Worm (Caenorhabditis elegans) whole organism, mixed stage, embryonic: Measurements from ENCODE around the gene T19D12.5.

ENCODE experiments used
- M03D4.4 ChIP-seq: sonication (generic microtip); optimal IDR thresholded peaks from 2 replicates; lab custom pipeline; 2017; ENCODE audit warnings: mild to moderate bottlenecking, missing genetic modification characterization, missing compliant biosample characterization
- bed-3 ChIP-seq: fragments of 200-800 bp; sonication (Bioruptor generic); optimal IDR thresholded peaks from 3 replicates; lab custom pipeline; 2018; ENCODE audit warnings: mild to moderate bottlenecking, missing genetic modification characterization, moderate library complexity, missing compliant biosample characterization
- blmp-1 ChIP-seq: fragments of 150-350 bp; optimal IDR thresholded peaks from 2 replicates; lab custom pipeline; 2014; ENCODE audit warnings: missing biosample characterization, missing genetic modification characterization
- ceh-39 ChIP-seq: fragments of 150-350 bp; optimal IDR thresholded peaks from 2 replicates; lab custom pipeline; 2014; ENCODE audit warnings: missing biosample characterization, missing genetic modification characterization
- ceh-43 ChIP-seq: fragments of 200-800 bp; sonication (Bioruptor generic); optimal IDR thresholded peaks from 2 replicates; lab custom pipeline; 2018; ENCODE audit warnings: mild to moderate bottlenecking, missing genetic modification characterization, moderate library complexity, missing compliant biosample characterization
- ceh-83 ChIP-seq: fragments of 200-800 bp; sonication (Bioruptor generic); optimal IDR thresholded peaks from 2 replicates; lab custom pipeline; 2018; ENCODE audit warnings: mild to moderate bottlenecking, missing genetic modification characterization, missing compliant biosample characterization
- ces-1 ChIP-seq: fragments of 150-350 bp; optimal IDR thresholded peaks from 2 replicates; lab custom pipeline; 2014; ENCODE audit warnings: missing biosample characterization, missing genetic modification reagents, missing genetic modification characterization
- cnd-1 ChIP-seq: fragments of 200-800 bp; sonication (Bioruptor generic); optimal IDR thresholded peaks from 2 replicates; lab custom pipeline; 2018; ENCODE audit warnings: mild to moderate bottlenecking, missing genetic modification characterization, missing compliant biosample characterization
- elt-1 ChIP-seq: sonication (generic microtip); optimal IDR thresholded peaks from 2 replicates; lab custom pipeline; 2017; ENCODE audit warnings: missing genetic modification characterization, mild to moderate bottlenecking, missing compliant biosample characterization, antibody characterized with exemption, moderate library complexity, borderline replicate concordance; ENCODE audit not compliant: insufficient read depth
- elt-3 ChIP-seq: fragments of 150-350 bp; optimal IDR thresholded peaks from 2 replicates; lab custom pipeline; 2014; ENCODE audit warnings: missing biosample characterization, missing genetic modification characterization
- flh-1 ChIP-seq: fragments of 200-800 bp; sonication (Bioruptor generic); optimal IDR thresholded peaks from 2 replicates; lab custom pipeline; 2018; ENCODE audit warnings: mild to moderate bottlenecking, missing genetic modification characterization, moderate library complexity, missing compliant biosample characterization
- ham-2 ChIP-seq: fragments of 200-800 bp; sonication (Bioruptor generic); optimal IDR thresholded peaks from 2 replicates; lab custom pipeline; 2018; ENCODE audit warnings: mild to moderate bottlenecking, missing genetic modification characterization, missing compliant biosample characterization
- hlh-1 ChIP-seq: fragments of 150-350 bp; optimal IDR thresholded peaks from 2 replicates; lab custom pipeline; 2014; ENCODE audit warnings: missing biosample characterization, missing genetic modification reagents, missing genetic modification characterization
- lin-13 ChIP-seq: fragments of 150-350 bp; optimal IDR thresholded peaks from 2 replicates; lab custom pipeline; 2014; ENCODE audit warnings: missing biosample characterization, missing genetic modification characterization
- lin-32 ChIP-seq: fragments of 200-800 bp; sonication (Bioruptor generic); optimal IDR thresholded peaks from 2 replicates; lab custom pipeline; 2018; ENCODE audit warnings: mild to moderate bottlenecking, missing genetic modification characterization, missing compliant biosample characterization
- lsy-2 ChIP-seq: fragments of 150-350 bp; optimal IDR thresholded peaks from 2 replicates; lab custom pipeline; 2014; ENCODE audit warnings: missing biosample characterization, missing genetic modification characterization
- mab-5 ChIP-seq: fragments of 150-350 bp; optimal IDR thresholded peaks from 2 replicates; lab custom pipeline; 2014; ENCODE audit warnings: missing biosample characterization, missing genetic modification characterization
- mep-1 ChIP-seq: fragments of 150-350 bp; optimal IDR thresholded peaks from 2 replicates; lab custom pipeline; 2017; ENCODE audit warnings: missing biosample characterization, missing genetic modification reagents, missing genetic modification characterization, inconsistent platforms
- mls-2 ChIP-seq: sonication (generic microtip); optimal IDR thresholded peaks from 2 replicates; lab custom pipeline; 2016; ENCODE audit warnings: mild to moderate bottlenecking, missing genetic modification characterization, moderate library complexity, missing compliant biosample characterization
- nhr-12 ChIP-seq: fragments of 150-350 bp; optimal IDR thresholded peaks from 2 replicates; lab custom pipeline; 2014; ENCODE audit warnings: missing biosample characterization, missing genetic modification characterization
- nhr-2 ChIP-seq: fragments of 150-350 bp; optimal IDR thresholded peaks from 2 replicates; lab custom pipeline; 2014; ENCODE audit warnings: missing biosample characterization, missing genetic modification characterization
- nhr-237 ChIP-seq: fragments of 150-350 bp; optimal IDR thresholded peaks from 2 replicates; lab custom pipeline; 2014; ENCODE audit warnings: missing biosample characterization, missing genetic modification characterization
- nhr-28 ChIP-seq: fragments of 150-350 bp; optimal IDR thresholded peaks from 2 replicates; lab custom pipeline; 2014; ENCODE audit warnings: missing biosample characterization, missing genetic modification characterization
- nhr-76 ChIP-seq: sonication (generic microtip); optimal IDR thresholded peaks from 2 replicates; lab custom pipeline; 2017; ENCODE audit warnings: missing biosample characterization, missing genetic modification characterization
- pha-4 ChIP-seq: fragments of 150-350 bp; optimal IDR thresholded peaks from 2 replicates; lab custom pipeline; 2018; ENCODE audit warnings: missing biosample characterization, missing genetic modification reagents, missing genetic modification characterization
- sem-2 ChIP-seq: fragments of 200-800 bp; sonication (Bioruptor generic); optimal IDR thresholded peaks from 2 replicates; lab custom pipeline; 2018; ENCODE audit warnings: mild to moderate bottlenecking, missing genetic modification characterization, missing compliant biosample characterization
- sptf-1 ChIP-seq: sonication (generic microtip); optimal IDR thresholded peaks from 2 replicates; lab custom pipeline; 2017; ENCODE audit warnings: mild to moderate bottlenecking, missing genetic modification characterization, moderate library complexity, missing compliant biosample characterization
- tbx-8 ChIP-seq: fragments of 200-800 bp; sonication (Bioruptor generic); optimal IDR thresholded peaks from 2 replicates; lab custom pipeline; 2018; ENCODE audit warnings: mild to moderate bottlenecking, missing genetic modification characterization, moderate library complexity, missing compliant biosample characterization
- unc-39 ChIP-seq: fragments of 150-350 bp; optimal IDR thresholded peaks from 2 replicates; lab custom pipeline; 2014; ENCODE audit warnings: missing biosample characterization, missing genetic modification characterization
- zip-8 ChIP-seq: fragments of 150-350 bp; optimal IDR thresholded peaks from 2 replicates; lab custom pipeline; 2014; ENCODE audit warnings: missing biosample characterization, missing genetic modification characterization
- ztf-11 ChIP-seq: fragments of 150-350 bp; optimal IDR thresholded peaks from 2 replicates; lab custom pipeline; 2014; ENCODE audit warnings: missing biosample characterization, missing genetic modification characterization

The T19D12.5 gene

DNA sequence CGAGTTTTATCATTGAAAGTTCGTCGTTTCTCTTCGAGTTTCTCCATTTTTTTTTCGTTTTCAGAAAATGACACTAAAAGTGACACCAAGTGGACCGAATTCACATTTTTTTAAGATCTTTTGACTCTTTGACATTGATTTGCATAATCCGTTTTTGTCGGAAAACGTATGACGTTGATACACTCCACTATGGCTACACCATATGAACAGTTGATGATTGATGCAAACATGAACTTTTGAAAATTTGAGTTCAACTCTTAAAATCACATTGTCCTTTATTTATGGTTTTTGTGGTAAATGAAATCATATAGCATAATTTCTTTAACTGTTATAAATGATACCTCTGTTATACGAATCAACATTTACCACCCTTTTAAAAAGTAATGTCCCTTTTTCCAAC lies 22.7 kb upstream of the T19D12.5 start, which contains the start of gene T19D12.10:
Gene T19D12.10 (minus strand): TSS at position 101 of the 400 bp plus-strand sequence.
- TF ChIP-seq nhr-2 (tag; lab: Kevin White, UChicago) (no peak), nhr-12 (tag; lab: Kevin White, UChicago) (no peak), ceh-43 (GFP tag; lab: Kevin White, UChicago) (no peak), elt-1 (tag; lab: Kevin White, UChicago) (no peak), unc-39 (no peak), M03D4.4 (tag; lab: Kevin White, UChicago) (no peak), sem-2 (GFP tag; lab: Kevin White, UChicago) (no peak), bed-3 (GFP tag; lab: Kevin White, UChicago) (no peak), mls-2 (tag; lab: Kevin White, UChicago) (no peak), cnd-1 (tag; lab: Kevin White, UChicago) (no peak), ceh-39 (no peak), mab-5 (tag; lab: Kevin White, UChicago) (no peak)

DNA sequence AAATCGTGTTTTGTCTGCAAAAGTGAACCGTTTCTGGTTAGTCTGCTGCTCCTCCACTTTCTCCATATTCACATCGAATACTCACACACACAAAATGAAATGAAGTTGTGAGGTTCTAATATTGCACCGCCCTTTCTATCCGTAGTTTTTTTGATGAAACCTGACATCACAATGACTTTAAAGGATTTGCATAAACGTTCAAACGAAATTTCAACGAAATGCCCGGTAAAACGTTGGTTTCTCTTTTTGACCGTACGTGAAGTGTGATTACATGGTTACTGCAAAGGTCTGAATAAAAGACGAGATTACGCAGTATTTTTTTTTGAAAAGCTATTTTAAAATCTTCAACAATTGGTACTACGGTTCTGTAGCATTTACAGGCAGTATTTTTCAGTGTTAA lies 18.2 kb upstream of the T19D12.5 start, which contains the start of gene T19D12.9:
Gene T19D12.9 (minus strand): TSS at position 101 of the 400 bp plus-strand sequence.
- TF ChIP-seq pha-4 (tag; lab: Kevin White, UChicago) (no peak), ceh-39 (no peak), mab-5 (tag; lab: Kevin White, UChicago) (no peak), flh-1 (GFP tag; lab: Kevin White, UChicago) (no peak), mls-2 (tag; lab: Kevin White, UChicago) (no peak), ceh-43 (GFP tag; lab: Kevin White, UChicago) (no peak), hlh-1 (no peak), lin-13 (no peak), unc-39 (no peak), nhr-28 (no peak), lin-32 (no peak), mep-1 (tag; lab: Kevin White, UChicago) (no peak), nhr-2 (tag; lab: Kevin White, UChicago) (no peak), ceh-83 (GFP tag; lab: Kevin White, UChicago) (no peak), blmp-1 (tag; lab: Kevin White, UChicago) (no peak), ztf-11 (tag; lab: Kevin White, UChicago) (no peak)

DNA sequence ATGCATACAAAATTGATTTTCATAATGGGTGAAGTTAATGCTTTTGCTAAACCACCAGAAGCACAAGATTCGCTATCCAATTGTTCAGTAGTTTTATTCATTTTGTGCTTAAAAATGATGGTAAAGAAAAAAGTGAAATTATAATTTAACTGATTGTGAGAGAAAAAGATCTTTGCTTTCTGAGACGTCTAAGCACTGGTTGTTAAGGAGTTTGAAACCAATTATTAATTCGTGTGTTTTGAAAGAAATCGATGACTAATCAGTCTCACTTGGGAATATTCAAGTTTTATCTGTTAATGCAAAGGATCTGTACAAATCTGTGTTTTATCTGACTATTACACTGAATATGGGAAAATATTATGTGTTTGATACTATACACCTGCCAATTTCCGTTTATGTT lies 15.7 kb upstream of the T19D12.5 start, which contains the start of gene sra-26:
Gene sra-26 (minus strand): TSS at position 101 of the 400 bp plus-strand sequence.
- no peak for TF ChIP-seq elt-3
- no peak for TF ChIP-seq ceh-43 (GFP tag; lab: Kevin White, UChicago)
- no peak for TF ChIP-seq nhr-28
- TF ChIP-seq lsy-2 (tag; lab: Kevin White, UChicago): no peak
- TF ChIP-seq sem-2 (GFP tag; lab: Kevin White, UChicago): no peak
- no peak for TF ChIP-seq cnd-1 (tag; lab: Kevin White, UChicago)
- no peak for TF ChIP-seq zip-8
- no peak for TF ChIP-seq elt-1 (tag; lab: Kevin White, UChicago)
- no peak for TF ChIP-seq nhr-237 (tag; lab: Kevin White, UChicago)
- no peak for TF ChIP-seq sptf-1 (tag; lab: Kevin White, UChicago)
- TF ChIP-seq ztf-11 (tag; lab: Kevin White, UChicago): no peak
- TF ChIP-seq mep-1 (tag; lab: Kevin White, UChicago): no peak
- TF ChIP-seq lin-13: no peak
- TF ChIP-seq unc-39: no peak
- no peak for TF ChIP-seq pha-4 (tag; lab: Kevin White, UChicago)
- no peak for TF ChIP-seq nhr-76

- TF ChIP-seq mls-2 (tag; lab: Kevin White, UChicago): no peak
- TF ChIP-seq ceh-83 (GFP tag; lab: Kevin White, UChicago): no peak
- TF ChIP-seq ztf-11 (tag; lab: Kevin White, UChicago): no peak
- TF ChIP-seq ces-1 (GFP tag; lab: Kevin White, UChicago): no peak
- no peak for TF ChIP-seq ham-2 (GFP tag; lab: Kevin White, UChicago)
- no peak for TF ChIP-seq elt-1 (tag; lab: Kevin White, UChicago)
- no peak for TF ChIP-seq mep-1 (tag; lab: Kevin White, UChicago)
- TF ChIP-seq tbx-8 (GFP tag; lab: Kevin White, UChicago): no peak
- no peak for TF ChIP-seq hlh-1
- no peak for TF ChIP-seq nhr-2 (tag; lab: Kevin White, UChicago)
- no peak for TF ChIP-seq blmp-1 (tag; lab: Kevin White, UChicago)
- no peak for TF ChIP-seq nhr-28
- TF ChIP-seq bed-3 (GFP tag; lab: Kevin White, UChicago): no peak
- TF ChIP-seq M03D4.4 (tag; lab: Kevin White, UChicago): no peak
Measured at ce11 chrII:6649026-6649425, 13.0 kb upstream of the T19D12.5 start, which contains the start of gene oig-8. Gene oig-8 (minus strand): TSS chrII:6649126.
